Worm (Caenorhabditis elegans) whole organism, young adult: ENCODE results near the gene F29A7.8.

Source experiments
- F57C9.4 ChIP-seq: sonication (generic microtip); optimal IDR thresholded peaks from 2 replicates; lab custom pipeline; 2017; ENCODE audit warnings: mild to moderate bottlenecking, missing genetic modification characterization, missing compliant biosample characterization
- aptf-3 ChIP-seq: fragments of 200-800 bp; sonication (Bioruptor generic); IDR thresholded peaks from 2 replicates; pipeline ENCODE4 v1.3.6; 2022; ENCODE audit warnings: missing genetic modification characterization, missing compliant biosample characterization
- cebp-1 ChIP-seq, 2 experiments: fragments of 200-800 bp in 1 of 2; sonication (Bioruptor generic) in 1 of 2; sonication (generic microtip) in 1 of 2; IDR thresholded peaks in 1 of 2; optimal IDR thresholded peaks in 1 of 2; 2 replicates each; pipeline versions ENCODE4 v1.3.6 to Lab custom; 2017 to 2022; ENCODE audit warnings: missing compliant biosample characterization in 2 of 2, missing genetic modification characterization in 2 of 2, mild to moderate bottlenecking in 1 of 2, missing genetic modification reagents in 1 of 2, moderate library complexity in 1 of 2
- ceh-40 ChIP-seq: fragments of 200-800 bp; sonication (Bioruptor generic); IDR thresholded peaks from 2 replicates; pipeline ENCODE4 v1.3.6; 2022; ENCODE audit warnings: missing genetic modification characterization, missing compliant biosample characterization
- pha-4 ChIP-seq: fragments of 150-350 bp; sonication (generic microtip); optimal IDR thresholded peaks from 2 replicates; lab custom pipeline; 2014; ENCODE audit warnings: missing biosample characterization, missing genetic modification reagents, missing genetic modification characterization
- unc-130 ChIP-seq: sonication (generic microtip); optimal IDR thresholded peaks from 2 replicates; lab custom pipeline; 2016; ENCODE audit warnings: missing genetic modification reagents, missing genetic modification characterization, missing compliant biosample characterization
- ztf-25 ChIP-seq: fragments of 200-800 bp; sonication (Bioruptor generic); IDR thresholded peaks from 2 replicates; pipeline ENCODE4 v1.3.6; 2022; ENCODE audit warnings: missing genetic modification reagents, missing genetic modification characterization, missing compliant biosample characterization

- TF ChIP-seq aptf-3 (GFP tag; lab: Robert Waterston, UW) (no peak), ztf-25 (GFP tag; lab: Robert Waterston, UW) (no peak), unc-130 (GFP tag; lab: Kevin White, UChicago) (no peak), pha-4 (no peak), cebp-1 (GFP tag; IDR thresholded peaks at IDR 0.05; lab: Robert Waterston, UW) (no peak), cebp-1 (tag; optimal IDR thresholded peaks at IDR 0.05; lab: Kevin White, UChicago) (no peak), ceh-40 (GFP tag; lab: Robert Waterston, UW) (no peak), F57C9.4 (tag; lab: Kevin White, UChicago) (no peak)
Measured at ce11 chrII:2772166-2772565, 14.3 kb upstream of the F29A7.8 start, which contains the start of gene sdz-10.
